Worm (Caenorhabditis elegans): Measurements from ENCODE around the gene glb-2.

ce11 chrIV:7240564-7240963 is 22.5 kb downstream of the glb-2 start:
- TF ChIP-seq ztf-23 (GFP tag; IDR thresholded peaks at IDR 0.05) (no peak), flt-1 (GFP tag; IDR thresholded peaks at IDR 0.05) (no peak), T22C8.4 (GFP tag; IDR thresholded peaks at IDR 0.05) (no peak), klf-2 (GFP tag; conservative IDR thresholded peaks at IDR 0.05) (no peak), ztf-29 (GFP tag; IDR thresholded peaks at IDR 0.05) (no peak), ref-1 (GFP tag; conservative IDR thresholded peaks at IDR 0.05) (no peak), tab-1 (GFP tag; IDR thresholded peaks at IDR 0.05) (no peak)
